Worm (Caenorhabditis elegans) whole organism, L1 larva: Measurements from ENCODE around the gene srn-1.

Source experiments
- C16A3.4 ChIP-seq: fragments of 150-350 bp; optimal IDR thresholded peaks from 2 replicates; lab custom pipeline; 2014; ENCODE audit warnings: missing biosample characterization, missing genetic modification characterization
- fkh-8 ChIP-seq: sonication (generic microtip); optimal IDR thresholded peaks from 2 replicates; lab custom pipeline; 2016; ENCODE audit warnings: mild to moderate bottlenecking, missing genetic modification characterization, missing compliant biosample characterization

- no peak for TF ChIP-seq fkh-8 (tag; lab: Kevin White, UChicago)
- no peak for TF ChIP-seq C16A3.4 (tag; lab: Kevin White, UChicago)
Observed at ce11 chrV:6281175-6281574, 5.1 kb downstream of the srn-1 start, which contains the start of the genes K12B6.4 and spe-49.
